Fruit fly (Drosophila melanogaster) whole organism, embryonic: ENCODE measurements around the gene Als2.

Experiments
- CG10543 ChIP-seq: fragments of 200-800 bp; sonication (Bioruptor generic); optimal IDR thresholded peaks from 3 replicates; lab custom pipeline; 2017; ENCODE audit warnings: missing biosample characterization, mild to moderate bottlenecking, missing genetic modification characterization, moderate library complexity
- CG12219 ChIP-seq: fragments of 200-800 bp; sonication (Bioruptor generic); optimal IDR thresholded peaks from 3 replicates; lab custom pipeline; 2018; ENCODE audit warnings: missing biosample characterization, mild to moderate bottlenecking, missing genetic modification characterization
- CG15073 ChIP-seq: fragments of 200-800 bp; sonication (Bioruptor generic); optimal IDR thresholded peaks from 2 replicates; lab custom pipeline; 2016; ENCODE audit warnings: missing biosample characterization, missing genetic modification characterization
- CG15479 ChIP-seq: fragments of 200-800 bp; sonication (Bioruptor generic); optimal IDR thresholded peaks from 3 replicates; lab custom pipeline; 2019; ENCODE audit warnings: missing biosample characterization, mild to moderate bottlenecking, missing genetic modification characterization, moderate library complexity
- CG1647 ChIP-seq: fragments of 200-800 bp; sonication (Bioruptor generic); optimal IDR thresholded peaks from 3 replicates; lab custom pipeline; 2016; ENCODE audit warnings: missing biosample characterization, missing genetic modification characterization
- CG17802 ChIP-seq: fragments of 200-800 bp; sonication (Bioruptor generic); optimal IDR thresholded peaks from 2 replicates; lab custom pipeline; 2018; ENCODE audit warnings: missing biosample characterization, mild to moderate bottlenecking, missing genetic modification characterization, moderate library complexity
- CG3065 ChIP-seq: fragments of 200-800 bp; sonication (Bioruptor generic); optimal IDR thresholded peaks from 2 replicates; lab custom pipeline; 2016; ENCODE audit warnings: missing biosample characterization, missing genetic modification characterization
- CG31365 ChIP-seq: fragments of 200-800 bp; sonication (Bioruptor generic); optimal IDR thresholded peaks from 2 replicates; lab custom pipeline; 2018; ENCODE audit warnings: missing biosample characterization, mild to moderate bottlenecking, missing genetic modification characterization
- CG31388 ChIP-seq: fragments of 200-800 bp; sonication (Bioruptor generic); optimal IDR thresholded peaks from 2 replicates; lab custom pipeline; 2016; ENCODE audit warnings: missing biosample characterization, missing genetic modification characterization
- CG32772 ChIP-seq: fragments of 200-800 bp; sonication (Bioruptor generic); IDR thresholded peaks from 2 replicates; pipeline ENCODE4 v1.3.6; 2022; ENCODE audit warnings: missing biosample characterization, missing genetic modification characterization
- CG4282 ChIP-seq: fragments of 200-800 bp; sonication (Bioruptor generic); optimal IDR thresholded peaks from 2 replicates; lab custom pipeline; 2016; ENCODE audit warnings: missing biosample characterization, missing genetic modification characterization
- CG4854 ChIP-seq: fragments of 200-800 bp; sonication (Bioruptor generic); optimal IDR thresholded peaks from 2 replicates; lab custom pipeline; 2016; ENCODE audit warnings: missing biosample characterization, missing genetic modification characterization, inconsistent platforms
- CG6175 ChIP-seq: fragments of 200-800 bp; sonication (Bioruptor generic); IDR thresholded peaks from 3 replicates; pipeline ENCODE4 v1.3.6; 2022; ENCODE audit warnings: missing biosample characterization, missing genetic modification characterization
- CG6272 ChIP-seq: fragments of 200-800 bp; sonication (Bioruptor generic); IDR thresholded peaks from 2 replicates; pipeline ENCODE4 v1.3.6; 2022; ENCODE audit warnings: missing biosample characterization, missing genetic modification characterization
- CG6654 ChIP-seq: fragments of 200-800 bp; sonication (Bioruptor generic); optimal IDR thresholded peaks from 2 replicates; lab custom pipeline; 2017; ENCODE audit warnings: missing biosample characterization, mild to moderate bottlenecking, missing genetic modification characterization
- CG6854 ChIP-seq: fragments of 200-800 bp; sonication (Bioruptor generic); optimal IDR thresholded peaks from 3 replicates; lab custom pipeline; 2017; ENCODE audit warnings: missing biosample characterization, mild to moderate bottlenecking, missing genetic modification characterization
- CG7839 ChIP-seq: fragments of 200-800 bp; sonication (Bioruptor generic); optimal IDR thresholded peaks from 3 replicates; lab custom pipeline; 2018; ENCODE audit warnings: missing biosample characterization, mild to moderate bottlenecking, missing genetic modification characterization, moderate library complexity
- CG9609 ChIP-seq: fragments of 200-800 bp; sonication (Bioruptor generic); optimal IDR thresholded peaks from 3 replicates; lab custom pipeline; 2016; ENCODE audit warnings: missing biosample characterization, missing genetic modification characterization
- CG9797 ChIP-seq: fragments of 200-800 bp; sonication (Bioruptor generic); optimal IDR thresholded peaks from 3 replicates; lab custom pipeline; 2018; ENCODE audit warnings: missing biosample characterization, mild to moderate bottlenecking, missing genetic modification characterization
- CHES-1-like ChIP-seq: fragments of 200-800 bp; sonication (Bioruptor generic); optimal IDR thresholded peaks from 2 replicates; lab custom pipeline; 2016; ENCODE audit warnings: missing biosample characterization, missing genetic modification characterization
- Camta ChIP-seq: fragments of 200-800 bp; sonication (Bioruptor generic); optimal IDR thresholded peaks from 2 replicates; lab custom pipeline; 2016; ENCODE audit warnings: missing biosample characterization, missing genetic modification characterization
- CrebB ChIP-seq: fragments of 200-800 bp; sonication (Bioruptor generic); optimal IDR thresholded peaks from 3 replicates; lab custom pipeline; 2018; ENCODE audit warnings: missing biosample characterization, mild to moderate bottlenecking, missing genetic modification characterization
- Deaf1 ChIP-seq: fragments of 200-800 bp; optimal IDR thresholded peaks from 3 replicates; lab custom pipeline; 2019; ENCODE audit warnings: missing biosample characterization, mild to moderate bottlenecking, missing genetic modification characterization, moderate library complexity
- E2f1 ChIP-seq: fragments of 200-800 bp; sonication (Bioruptor generic); IDR thresholded peaks from 2 replicates; pipeline ENCODE4 v1.3.6; 2022; ENCODE audit warnings: missing biosample characterization, missing genetic modification characterization
- ERR ChIP-seq: fragments of 200-800 bp; sonication (Bioruptor generic); optimal IDR thresholded peaks from 2 replicates; lab custom pipeline; 2016; ENCODE audit warnings: missing biosample characterization, missing genetic modification characterization
- Ets97D ChIP-seq: fragments of 200-800 bp; sonication (Bioruptor generic); optimal IDR thresholded peaks from 3 replicates; lab custom pipeline; 2016; ENCODE audit warnings: missing biosample characterization, missing genetic modification characterization
- Lpt ChIP-seq: fragments of >200 bp; optimal IDR thresholded peaks from 2 replicates; lab custom pipeline; 2018; ENCODE audit warnings: missing biosample characterization, missing genetic modification characterization
- Nf-YC ChIP-seq: fragments of 200-800 bp; optimal IDR thresholded peaks from 3 replicates; lab custom pipeline; 2019; ENCODE audit warnings: missing biosample characterization, mild to moderate bottlenecking, missing genetic modification characterization, moderate library complexity
- Oli ChIP-seq: fragments of 200-800 bp; sonication (Bioruptor generic); optimal IDR thresholded peaks from 2 replicates; lab custom pipeline; 2018; ENCODE audit warnings: missing biosample characterization, mild to moderate bottlenecking, missing genetic modification characterization, moderate library complexity
- Pdp1 ChIP-seq, 2 experiments: fragments of 200-800 bp; sonication (Bioruptor generic); optimal IDR thresholded peaks; 3 replicates each; lab custom pipeline; 2016; ENCODE audit warnings: missing biosample characterization in 2 of 2, missing genetic modification characterization in 2 of 2, mild to moderate bottlenecking in 1 of 2, moderate library complexity in 1 of 2
- Rx ChIP-seq: fragments of 200-800 bp; sonication (Bioruptor generic); IDR thresholded peaks from 2 replicates; pipeline ENCODE4 v1.3.6; 2022; ENCODE audit warnings: missing biosample characterization, missing genetic modification characterization
- chn ChIP-seq: fragments of 200-800 bp; sonication (Bioruptor generic); optimal IDR thresholded peaks from 2 replicates; lab custom pipeline; 2016; ENCODE audit warnings: missing biosample characterization, missing genetic modification characterization
- crol ChIP-seq: fragments of 200-800 bp; sonication (Bioruptor generic); IDR thresholded peaks from 2 replicates; pipeline ENCODE4 v1.3.6; 2022; ENCODE audit warnings: missing biosample characterization, missing genetic modification characterization
- da ChIP-seq: fragments of 200-800 bp; sonication (Bioruptor generic); optimal IDR thresholded peaks from 2 replicates; lab custom pipeline; 2016; ENCODE audit warnings: missing biosample characterization, missing genetic modification characterization
- disco-r ChIP-seq: fragments of 200-800 bp; sonication (Bioruptor generic); optimal IDR thresholded peaks from 2 replicates; lab custom pipeline; 2016; ENCODE audit warnings: missing biosample characterization, missing genetic modification characterization
- fu2 ChIP-seq: fragments of 200-800 bp; sonication (Bioruptor generic); optimal IDR thresholded peaks from 2 replicates; lab custom pipeline; 2016; ENCODE audit warnings: missing biosample characterization, missing genetic modification characterization
- gcm2 ChIP-seq: fragments of 200-800 bp; sonication (Bioruptor generic); optimal IDR thresholded peaks from 2 replicates; lab custom pipeline; 2016; ENCODE audit warnings: missing biosample characterization, missing genetic modification characterization
- gfzf ChIP-seq: fragments of 200-800 bp; sonication (Bioruptor generic); optimal IDR thresholded peaks from 2 replicates; lab custom pipeline; 2016; ENCODE audit warnings: missing biosample characterization, mild to moderate bottlenecking, missing genetic modification characterization, moderate library complexity
- gsb-n ChIP-seq: fragments of 200-800 bp; sonication (Bioruptor generic); optimal IDR thresholded peaks from 3 replicates; lab custom pipeline; 2018; ENCODE audit warnings: missing biosample characterization, mild to moderate bottlenecking, missing genetic modification characterization
- gt ChIP-seq: fragments of 200-800 bp; sonication (Bioruptor generic); IDR thresholded peaks from 2 replicates; pipeline ENCODE4 v1.3.6; 2022; ENCODE audit warnings: missing biosample characterization, missing genetic modification characterization
- ken ChIP-seq: fragments of 200-800 bp; sonication (Bioruptor generic); IDR thresholded peaks from 3 replicates; pipeline ENCODE4 v1.3.6; 2022; ENCODE audit warnings: missing biosample characterization, missing genetic modification characterization
- kni ChIP-seq: fragments of 200-800 bp; sonication (Bioruptor generic); optimal IDR thresholded peaks from 3 replicates; lab custom pipeline; 2017; ENCODE audit warnings: mild to moderate bottlenecking, missing biosample characterization, missing genetic modification reagents, missing genetic modification characterization
- onecut ChIP-seq: fragments of 200-800 bp; sonication (Bioruptor generic); IDR thresholded peaks from 2 replicates; pipeline ENCODE4 v1.3.6; 2022; ENCODE audit warnings: missing biosample characterization, missing genetic modification characterization
- peb ChIP-seq: fragments of 200-800 bp; sonication (Bioruptor generic); IDR thresholded peaks from 2 replicates; pipeline ENCODE4 v1.3.6; 2022; ENCODE audit warnings: missing biosample characterization, missing genetic modification characterization
- sens ChIP-seq: fragments of 200-800 bp; sonication (Bioruptor generic); peaks from one replicate; lab custom pipeline; 2016; ENCODE audit warnings: missing biosample characterization, missing genetic modification characterization
- stc ChIP-seq: fragments of 200-800 bp; sonication (Bioruptor generic); IDR thresholded peaks from 2 replicates; pipeline ENCODE4 v1.3.6; 2022; ENCODE audit warnings: missing biosample characterization, missing genetic modification characterization
- tgo ChIP-seq: fragments of 200-800 bp; sonication (Bioruptor generic); IDR thresholded peaks from 3 replicates; pipeline ENCODE4 v1.3.6; 2022; ENCODE audit warnings: missing biosample characterization, missing genetic modification characterization
- tna ChIP-seq: fragments of 200-800 bp; sonication (Bioruptor generic); IDR thresholded peaks from 2 replicates; pipeline ENCODE4 v1.3.6; 2022; ENCODE audit warnings: missing biosample characterization, missing genetic modification characterization; ENCODE audit not compliant: partially characterized antibody
- tup ChIP-seq: fragments of 200-800 bp; sonication (Bioruptor generic); optimal IDR thresholded peaks from 2 replicates; lab custom pipeline; 2016; ENCODE audit warnings: missing biosample characterization, mild to moderate bottlenecking, missing genetic modification characterization, moderate library complexity
- tx ChIP-seq: fragments of 200-800 bp; sonication (Bioruptor generic); optimal IDR thresholded peaks from 2 replicates; lab custom pipeline; 2016; ENCODE audit warnings: missing biosample characterization, missing genetic modification characterization
- usp ChIP-seq: fragments of >200 bp; optimal IDR thresholded peaks from 2 replicates; lab custom pipeline; 2017; ENCODE audit warnings: missing biosample characterization, missing genetic modification characterization

The Als2 gene

dm6 chr3L:21667530-21667929, 12.0 kb downstream of the Als2 start (continued):
- TF ChIP-seq tna (GFP tag; lab: Robert Waterston, UW) (no peak), Lpt (GFP tag; lab: Kevin White, UChicago) (no peak), E2f1 (GFP tag; lab: Robert Waterston, UW) (no peak), peb (0 out of 2 replicates have a peak, but pooled peaks have one; percentile 11), CrebB (tag; lab: Kevin White, UChicago) (no peak), fu2 (GFP tag; lab: Kevin White, UChicago) (no peak), CG6175 (no peak), CG15073 (no peak), Oli (tag; lab: Kevin White, UChicago) (no peak), CG31365 (no peak), CG10543 (no peak), CG4282 (GFP tag; lab: Kevin White, UChicago) (no peak)

- TF ChIP-seq Camta (GFP tag; lab: Kevin White, UChicago) (no peak), tx (GFP tag; lab: Kevin White, UChicago) (no peak), ken (no peak), gsb-n (tag; lab: Kevin White, UChicago) (no peak), gcm2 (GFP tag; lab: Kevin White, UChicago) (no peak), Deaf1 (no peak), tup (GFP tag; lab: Kevin White, UChicago) (no peak), CG31388 (GFP tag; lab: Kevin White, UChicago) (no peak), tgo (GFP tag; lab: Robert Waterston, UW) (no peak), disco-r (GFP tag; lab: Kevin White, UChicago) (no peak), CG6854 (GFP tag; lab: Kevin White, UChicago) (no peak), CG7839 (tag; lab: Kevin White, UChicago) (no peak)
Observed at dm6 chr3L:21666880-21667279, 12.7 kb downstream of the Als2 start, which contains the start of gene Cpr78E. TSS of gene Cpr78E (minus strand) at chr3L:21666980.

dm6 chr3L:21652768-21653167, 26.8 kb downstream of the Als2 start:
- TF ChIP-seq crol (GFP tag; lab: Robert Waterston, UW) = no peak
- TF ChIP-seq CHES-1-like (GFP tag; lab: Kevin White, UChicago) = peak; percentile 43
- TF ChIP-seq CG1647 (GFP tag; lab: Kevin White, UChicago) = peak; percentile 54
- TF ChIP-seq Pdp1 (GFP tag; optimal IDR thresholded peaks at IDR 0.05; lab: Kevin White, UChicago) = peak; percentile 64 to 97
- TF ChIP-seq Ets97D (GFP tag; lab: Kevin White, UChicago) = peak; percentile 58
- peak; percentile 24; the same call in 1 of the 2 replicates for TF ChIP-seq stc
- TF ChIP-seq ERR (GFP tag; lab: Kevin White, UChicago) = peak; percentile 21
- no peak for TF ChIP-seq gt
- peak; percentile 10 for TF ChIP-seq CG12219
- TF ChIP-seq CG9609 = peak; percentile 65
- 0 out of 2 replicates have a peak, but pooled peaks have one; percentile 12 for TF ChIP-seq Rx (GFP tag; lab: Robert Waterston, UW)
- TF ChIP-seq Nf-YC (tag; lab: Kevin White, UChicago) = peak; percentile 34
- peak; percentile 63 for TF ChIP-seq CG6654 (GFP tag; lab: Kevin White, UChicago)
- peak; percentile 89 for TF ChIP-seq sens (GFP tag; lab: Kevin White, UChicago)
- no peak for TF ChIP-seq CG6272 (GFP tag; lab: Robert Waterston, UW)
- no peak for TF ChIP-seq usp (GFP tag; lab: Kevin White, UChicago)
- TF ChIP-seq CG3065 (GFP tag; lab: Kevin White, UChicago) = peak; percentile 72
- TF ChIP-seq CG15479 (GFP tag; lab: Kevin White, UChicago) = no peak
- no peak for TF ChIP-seq kni
- TF ChIP-seq chn = peak; percentile 54
- peak; percentile 63 for TF ChIP-seq onecut
- TF ChIP-seq CG9797 = no peak
- peak; percentile 17 for TF ChIP-seq CG17802 (tag; lab: Kevin White, UChicago)
- no peak for TF ChIP-seq gfzf (GFP tag; lab: Kevin White, UChicago)
- TF ChIP-seq CG32772 = peak; percentile 76
- peak; percentile 36 for TF ChIP-seq da
- peak; percentile 53 for TF ChIP-seq CG4854 (GFP tag; lab: Kevin White, UChicago)
